Worm (Caenorhabditis elegans) whole organism, early embryonic: ENCODE data around the gene C54E10.10.

Experiments
- ama-1 ChIP-seq: fragments of 150-350 bp; optimal IDR thresholded peaks from 2 replicates; lab custom pipeline; 2014
- ceh-36 ChIP-seq: sonication (generic microtip); optimal IDR thresholded peaks from 2 replicates; lab custom pipeline; 2016; ENCODE audit warnings: missing genetic modification characterization, inconsistent platforms, missing compliant biosample characterization
- flt-1 ChIP-seq: fragments of 200-800 bp; sonication (Bioruptor generic); IDR thresholded peaks from 2 replicates; pipeline ENCODE4 v1.3.6; 2022; ENCODE audit warnings: missing genetic modification characterization, missing compliant biosample characterization
- hmbx-1 ChIP-seq: sonication (generic microtip); optimal IDR thresholded peaks from 2 replicates; lab custom pipeline; 2016; ENCODE audit warnings: mild to moderate bottlenecking, missing genetic modification characterization, missing compliant biosample characterization
- hmg-4 ChIP-seq: fragments of 200-800 bp; sonication (Bioruptor generic); optimal IDR thresholded peaks from 2 replicates; lab custom pipeline; 2018; ENCODE audit warnings: mild to moderate bottlenecking, missing genetic modification characterization, missing compliant biosample characterization
- hnd-1 ChIP-seq: sonication (generic microtip); optimal IDR thresholded peaks from 2 replicates; lab custom pipeline; 2016; ENCODE audit warnings: missing genetic modification characterization, missing compliant biosample characterization
- tbx-37 ChIP-seq: fragments of 200-800 bp; sonication (Bioruptor generic); conservative IDR thresholded peaks from 2 replicates; pipeline ENCODE4 v1.3.6; 2022; ENCODE audit warnings: missing genetic modification reagents, missing genetic modification characterization, missing compliant biosample characterization

DNA sequence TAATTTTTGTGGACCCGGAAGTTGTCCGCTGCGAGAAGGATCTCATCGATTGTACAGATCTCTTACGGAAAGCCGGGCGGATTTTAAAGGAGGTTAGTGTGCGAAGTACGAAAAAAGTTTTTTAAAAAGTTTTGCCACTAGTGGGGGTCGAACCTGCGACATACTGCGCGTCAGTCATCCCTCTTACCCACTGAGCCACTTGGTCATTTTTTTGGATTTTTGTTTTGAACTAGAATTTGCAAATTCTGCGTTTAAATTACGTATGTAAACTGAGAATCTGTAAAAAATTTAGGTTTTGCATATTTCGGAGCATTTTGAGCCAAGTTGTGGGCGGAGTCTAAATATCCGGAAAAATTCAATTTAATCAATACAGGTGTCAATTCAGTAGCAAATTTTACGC, 45.4 kb upstream of the C54E10.10 start:
- TF ChIP-seq ama-1 (lab: Kevin White, UChicago) (no peak), hmbx-1 (no peak), flt-1 (no peak), ceh-36 (tag; lab: Kevin White, UChicago) (no peak), hnd-1 (tag; lab: Kevin White, UChicago) (no peak), hmg-4 (no peak), tbx-37 (GFP tag; lab: Robert Waterston, UW) (no peak)
